Fruit fly (Drosophila melanogaster): ENCODE data around the gene tkv.

dm6 chr2L:5302284-5302683 is 31.1 kb upstream of the tkv start:
- no peak for TF ChIP-seq CG9705 (GFP tag; optimal IDR thresholded peaks at IDR 0.05)
- no peak for TF ChIP-seq pan (optimal IDR thresholded peaks at IDR 0.05)
- TF ChIP-seq brk (GFP tag; optimal IDR thresholded peaks at IDR 0.05), result no peak
- TF ChIP-seq jim (GFP tag; optimal IDR thresholded peaks at IDR 0.05), result no peak
- TF ChIP-seq Hr78 (GFP tag; optimal IDR thresholded peaks at IDR 0.05), result no peak
- TF ChIP-seq fru (GFP tag; optimal IDR thresholded peaks at IDR 0.05), result no peak
- no peak for TF ChIP-seq dmrt93B (GFP tag; optimal IDR thresholded peaks at IDR 0.05)
- TF ChIP-seq psq (GFP tag; optimal IDR thresholded peaks at IDR 0.05), result no peak
- TF ChIP-seq dsf (GFP tag; optimal IDR thresholded peaks at IDR 0.05; ENCODE audit: borderline replicate concordance), result no peak
- no peak for TF ChIP-seq foxo (GFP tag; optimal IDR thresholded peaks at IDR 0.05)
